Fruit fly (Drosophila melanogaster): Measurements from ENCODE around the gene CG11263.

DNA sequence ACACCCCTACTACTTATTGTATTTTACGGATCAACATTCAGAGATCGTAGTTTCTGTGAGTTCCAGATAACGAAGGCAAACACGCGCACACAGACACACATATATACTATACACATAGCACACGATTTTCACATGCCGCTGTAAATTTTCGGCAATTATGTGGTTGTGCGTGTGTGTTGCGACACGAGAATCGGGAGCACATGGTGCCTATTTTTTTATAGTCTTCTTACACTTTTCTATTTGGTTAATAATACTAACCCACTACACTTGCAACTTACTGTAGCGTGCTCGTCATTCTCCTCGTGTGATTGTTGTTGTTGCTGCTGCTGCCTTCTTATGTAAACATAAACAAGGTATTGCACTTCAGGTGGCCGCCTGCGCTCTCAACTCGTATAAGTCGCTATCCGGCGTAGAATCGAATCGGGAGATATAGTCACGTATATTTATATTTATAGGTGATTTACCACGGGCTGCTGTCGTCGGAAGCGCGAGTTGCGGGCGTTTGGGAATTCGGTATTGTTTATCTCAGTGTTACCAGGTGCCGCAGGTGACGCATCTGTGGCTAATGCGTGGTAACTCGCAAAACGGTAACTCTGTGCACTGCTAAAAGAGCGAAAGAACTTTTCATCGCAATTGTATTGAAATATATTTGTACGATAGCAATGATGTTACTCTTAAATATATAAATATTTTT is 15.7 kb downstream of the CG11263 start, which contains the start of gene Adk2:
- TF ChIP-seq h (optimal IDR thresholded peaks at IDR 0.05) (no peak), psq (optimal IDR thresholded peaks at IDR 0.05) (no peak), insv (optimal IDR thresholded peaks at IDR 0.05) (no peak), ttk (optimal IDR thresholded peaks at IDR 0.05) (no peak), Myc (optimal IDR thresholded peaks at IDR 0.05) (no peak)

Data from Kc167 (cell line).